Fruit fly (Drosophila melanogaster): ENCODE results near the gene Hsc70-3.
"Not testable (repeated sequence)": the region's sequence is repeated elsewhere in the genome, so short reads cannot be mapped to it uniquely, and the experiment has no call there.

The Hsc70-3 gene

DNA sequence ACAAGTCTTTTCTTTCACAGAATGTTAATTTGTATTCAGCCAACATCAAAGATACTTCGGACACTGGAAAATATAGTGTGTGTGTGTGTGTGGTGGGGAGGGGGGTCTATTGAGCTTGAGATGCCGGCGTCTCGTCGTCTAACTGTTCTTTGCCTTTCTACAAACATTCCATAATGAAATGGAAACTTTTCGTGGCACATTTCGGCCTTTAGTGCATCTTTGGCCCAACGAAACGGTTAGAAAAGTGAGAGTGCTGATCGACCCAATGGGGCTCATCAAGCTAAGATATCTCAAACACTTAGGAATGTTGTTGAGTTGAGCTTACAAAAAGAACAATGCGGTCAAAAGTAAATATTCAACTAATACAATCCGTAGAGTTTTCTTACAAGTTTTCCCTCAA lies 50.0 kb downstream of the Hsc70-3 start:
- no peak for TF ChIP-seq Oaz (GFP tag; IDR thresholded peaks at IDR 0.05)
- no peak for TF ChIP-seq CG6683 (GFP tag; optimal IDR thresholded peaks at IDR 0.05)
- no peak for TF ChIP-seq Sry-δ (GFP tag; optimal IDR thresholded peaks at IDR 0.05)
- peak; percentile 14 for TF ChIP-seq sd (tag; optimal IDR thresholded peaks at IDR 0.05)
- peak; percentile 98 for TF ChIP-seq Blimp-1 (GFP tag; optimal IDR thresholded peaks at IDR 0.05)
- no peak for TF ChIP-seq al (GFP tag; IDR thresholded peaks at IDR 0.05)
- no peak for TF ChIP-seq zfh2 (GFP tag; optimal IDR thresholded peaks at IDR 0.05)
- TF ChIP-seq CG9215 (GFP tag; IDR thresholded peaks at IDR 0.05), result no peak
- no peak for TF ChIP-seq crc (GFP tag; optimal IDR thresholded peaks at IDR 0.05)
- TF ChIP-seq CG14965 (GFP tag; optimal IDR thresholded peaks at IDR 0.05; ENCODE audit: borderline replicate concordance), result no peak
- no peak for TF ChIP-seq run (tag; optimal IDR thresholded peaks at IDR 0.05)
- no peak for TF ChIP-seq toy (GFP tag; IDR thresholded peaks at IDR 0.05)

DNA sequence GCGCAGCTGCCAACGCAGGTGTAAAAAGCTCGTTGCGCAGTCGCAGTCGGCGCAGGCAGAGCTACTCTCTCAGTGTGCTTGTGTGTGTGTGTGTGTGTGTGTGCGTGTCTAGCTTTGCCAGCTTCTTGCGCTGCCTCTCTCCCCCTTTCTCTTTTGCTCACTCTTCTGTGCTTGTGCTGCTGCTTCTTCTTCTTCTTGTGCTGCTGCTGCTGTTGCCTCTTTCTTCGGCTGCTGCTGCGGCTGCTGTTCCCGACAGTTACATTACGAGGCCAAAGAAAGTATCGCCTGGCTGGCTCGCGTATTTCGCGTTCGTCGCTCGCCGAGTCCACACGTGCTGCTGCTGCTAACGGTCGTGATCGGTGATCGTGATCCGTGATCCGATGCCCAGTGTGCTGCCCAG lies 52.9 kb downstream of the Hsc70-3 start, which contains the start of gene m:
Gene m, plus strand, starts transcription at position 301 of the 400 bp plus-strand sequence.
- TF ChIP-seq CG1233 (GFP tag; optimal IDR thresholded peaks at IDR 0.05); CG32532 (GFP tag; IDR thresholded peaks at IDR 0.05); zf30C (GFP tag; optimal IDR thresholded peaks at IDR 0.05): not testable (repeated sequence)
